Fruit fly (Drosophila melanogaster) whole organism, embryonic: Measurements from ENCODE around the gene Arl6IP1.

Experiments used
- Ada2b ChIP-seq: fragments of 200-800 bp; sonication (Bioruptor generic); IDR thresholded peaks from 2 replicates; pipeline ENCODE4 v1.3.6; 2022; ENCODE audit warnings: missing biosample characterization, missing genetic modification characterization
- Aef1 ChIP-seq: fragments of 200-800 bp; sonication (Bioruptor generic); IDR thresholded peaks from 3 replicates; pipeline ENCODE4 v1.3.6; 2022; ENCODE audit warnings: missing biosample characterization, missing genetic modification characterization
- Atf6 ChIP-seq: fragments of 200-800 bp; sonication (Bioruptor generic); IDR thresholded peaks from 2 replicates; pipeline ENCODE4 v1.3.6; 2022; ENCODE audit warnings: missing biosample characterization, missing genetic modification characterization
- Blimp-1 ChIP-seq: fragments of 200-800 bp; sonication (Bioruptor generic); optimal IDR thresholded peaks from 3 replicates; lab custom pipeline; 2018; ENCODE audit warnings: missing biosample characterization, missing genetic modification characterization, mild to moderate bottlenecking, moderate library complexity, missing genetic modification reagents
- BtbVII ChIP-seq: fragments of 200-800 bp; sonication (Bioruptor generic); optimal IDR thresholded peaks from 3 replicates; lab custom pipeline; 2017; ENCODE audit warnings: missing biosample characterization, mild to moderate bottlenecking, missing genetic modification characterization
- CG10147 ChIP-seq: fragments of 200-800 bp; sonication (Bioruptor generic); optimal IDR thresholded peaks from 2 replicates; lab custom pipeline; 2019; ENCODE audit warnings: missing biosample characterization, mild to moderate bottlenecking, missing genetic modification characterization, moderate library complexity
- CG10366 ChIP-seq: fragments of 200-800 bp; sonication (Bioruptor generic); IDR thresholded peaks from 2 replicates; pipeline ENCODE4 v1.3.6; 2022; ENCODE audit warnings: missing biosample characterization, missing genetic modification characterization
- CG11504 ChIP-seq: fragments of 200-800 bp; sonication (Bioruptor generic); optimal IDR thresholded peaks from 3 replicates; lab custom pipeline; 2019; ENCODE audit warnings: missing biosample characterization, mild to moderate bottlenecking, missing genetic modification characterization, moderate library complexity
- CG12236 ChIP-seq: fragments of 200-800 bp; sonication (Bioruptor generic); optimal IDR thresholded peaks from 2 replicates; lab custom pipeline; 2016; ENCODE audit warnings: missing biosample characterization, missing genetic modification characterization
- CG1233 ChIP-seq: fragments of 200-800 bp; sonication (Bioruptor generic); optimal IDR thresholded peaks from 4 replicates; lab custom pipeline; 2018; ENCODE audit warnings: missing biosample characterization, mild to moderate bottlenecking, missing genetic modification characterization
- CG13894 ChIP-seq: fragments of 200-800 bp; sonication (Bioruptor generic); optimal IDR thresholded peaks from 3 replicates; lab custom pipeline; 2018; ENCODE audit warnings: missing biosample characterization, mild to moderate bottlenecking, missing genetic modification characterization, moderate library complexity
- CG1602 ChIP-seq: fragments of 200-800 bp; sonication (Bioruptor generic); optimal IDR thresholded peaks from 3 replicates; lab custom pipeline; 2016; ENCODE audit warnings: missing biosample characterization, missing genetic modification characterization
- CG2116 ChIP-seq: fragments of 200-800 bp; sonication (Bioruptor generic); optimal IDR thresholded peaks from 3 replicates; lab custom pipeline; 2018; ENCODE audit warnings: missing biosample characterization, mild to moderate bottlenecking, missing genetic modification characterization
- CG2875 ChIP-seq: fragments of 200-800 bp; sonication (Bioruptor generic); optimal IDR thresholded peaks from 2 replicates; lab custom pipeline; 2017; ENCODE audit warnings: missing biosample characterization, mild to moderate bottlenecking, missing genetic modification characterization, missing genetic modification reagents
- CG30431 ChIP-seq: fragments of 200-800 bp; sonication (Bioruptor generic); optimal IDR thresholded peaks from 2 replicates; lab custom pipeline; 2017; ENCODE audit warnings: missing biosample characterization, missing genetic modification characterization
- CG3163 ChIP-seq: fragments of 200-800 bp; sonication (Bioruptor generic); optimal IDR thresholded peaks from 3 replicates; lab custom pipeline; 2016; ENCODE audit warnings: missing biosample characterization, missing genetic modification characterization
- CG3995 ChIP-seq: fragments of 200-800 bp; sonication (Bioruptor generic); optimal IDR thresholded peaks from 3 replicates; lab custom pipeline; 2016; ENCODE audit warnings: missing biosample characterization, missing genetic modification characterization
- CG5245 ChIP-seq: fragments of 200-800 bp; sonication (Bioruptor generic); optimal IDR thresholded peaks from 3 replicates; lab custom pipeline; 2016; ENCODE audit warnings: missing biosample characterization, missing genetic modification characterization
- CG5953 ChIP-seq: fragments of 200-800 bp; sonication (Bioruptor generic); IDR thresholded peaks from 2 replicates; pipeline ENCODE4 v1.3.6; 2022; ENCODE audit warnings: missing biosample characterization, missing genetic modification characterization
- CG6689 ChIP-seq: fragments of 200-800 bp; sonication (Bioruptor generic); IDR thresholded peaks from 2 replicates; pipeline ENCODE4 v1.3.6; 2022; ENCODE audit warnings: missing biosample characterization, missing genetic modification characterization
- Chrac-16 ChIP-seq: fragments of 200-800 bp; sonication (Bioruptor generic); optimal IDR thresholded peaks from 3 replicates; lab custom pipeline; 2016; ENCODE audit warnings: missing biosample characterization, missing genetic modification characterization
- Dip2 ChIP-seq: fragments of 200-800 bp; sonication (Bioruptor generic); IDR thresholded peaks from 2 replicates; pipeline ENCODE4 v1.3.6; 2022; ENCODE audit warnings: missing biosample characterization, missing genetic modification characterization
- HLH54F ChIP-seq: fragments of 200-800 bp; sonication (Bioruptor generic); optimal IDR thresholded peaks from 3 replicates; lab custom pipeline; 2016; ENCODE audit warnings: missing biosample characterization, missing genetic modification characterization
- Lhr ChIP-seq: fragments of 200-800 bp; sonication (Bioruptor generic); optimal IDR thresholded peaks from 3 replicates; lab custom pipeline; 2017; ENCODE audit warnings: mild to moderate bottlenecking, missing biosample characterization, missing genetic modification reagents, missing genetic modification characterization
- Scr ChIP-seq: fragments of 200-800 bp; sonication (Bioruptor generic); IDR thresholded peaks from 2 replicates; pipeline ENCODE4 v1.3.6; 2022; ENCODE audit warnings: missing biosample characterization, missing genetic modification characterization; ENCODE audit not compliant: partially characterized antibody
- Sry-β ChIP-seq: fragments of 200-800 bp; sonication (Bioruptor generic); optimal IDR thresholded peaks from 2 replicates; lab custom pipeline; 2018; ENCODE audit warnings: missing biosample characterization, mild to moderate bottlenecking, missing genetic modification characterization, moderate library complexity
- YL-1 ChIP-seq: fragments of 200-800 bp; sonication (Bioruptor generic); optimal IDR thresholded peaks from 3 replicates; lab custom pipeline; 2017; ENCODE audit warnings: missing biosample characterization, mild to moderate bottlenecking, missing genetic modification characterization
- abd-A ChIP-seq: fragments of 200-800 bp; sonication (Bioruptor generic); optimal IDR thresholded peaks from 3 replicates; lab custom pipeline; 2019; ENCODE audit warnings: missing biosample characterization, mild to moderate bottlenecking, missing genetic modification characterization, moderate library complexity
- bowl ChIP-seq: fragments of 200-800 bp; sonication (Bioruptor generic); IDR thresholded peaks from 2 replicates; pipeline ENCODE4 v1.3.6; 2022; ENCODE audit warnings: missing biosample characterization, missing genetic modification characterization
- btn ChIP-seq: fragments of 200-800 bp; sonication (Bioruptor generic); optimal IDR thresholded peaks from 2 replicates; lab custom pipeline; 2016; ENCODE audit warnings: missing biosample characterization, missing genetic modification characterization
- cad ChIP-seq: fragments of >200 bp; optimal IDR thresholded peaks from 2 replicates; lab custom pipeline; 2017; ENCODE audit warnings: missing biosample characterization, missing genetic modification characterization
- dpn ChIP-seq, 2 experiments: fragments of 200-800 bp; sonication (Bioruptor generic); optimal IDR thresholded peaks; 3 replicates each; lab custom pipeline; 2016; ENCODE audit warnings: missing biosample characterization in 2 of 2, missing genetic modification characterization in 2 of 2
- eyg ChIP-seq: fragments of 200-800 bp; sonication (Bioruptor generic); optimal IDR thresholded peaks from 3 replicates; lab custom pipeline; 2016; ENCODE audit warnings: missing biosample characterization, missing genetic modification characterization
- fd3F ChIP-seq: fragments of 200-800 bp; sonication (Bioruptor generic); optimal IDR thresholded peaks from 2 replicates; lab custom pipeline; 2018; ENCODE audit warnings: missing biosample characterization, mild to moderate bottlenecking, missing genetic modification characterization, moderate library complexity
- fu2 ChIP-seq: fragments of 200-800 bp; sonication (Bioruptor generic); optimal IDR thresholded peaks from 2 replicates; lab custom pipeline; 2016; ENCODE audit warnings: missing biosample characterization, missing genetic modification characterization
- hb ChIP-seq: fragments of 200-800 bp; sonication (Bioruptor generic); IDR thresholded peaks from 3 replicates; pipeline ENCODE4 v1.3.6; 2022; ENCODE audit warnings: missing biosample characterization, missing genetic modification characterization; ENCODE audit not compliant: partially characterized antibody
- inv ChIP-seq: fragments of 200-800 bp; sonication (Bioruptor generic); IDR thresholded peaks from 2 replicates; pipeline ENCODE4 v1.3.6; 2022; ENCODE audit warnings: missing biosample characterization, missing genetic modification characterization; ENCODE audit not compliant: partially characterized antibody
- kay ChIP-seq: fragments of 200-800 bp; sonication (Bioruptor generic); optimal IDR thresholded peaks from 2 replicates; lab custom pipeline; 2016; ENCODE audit warnings: missing biosample characterization, missing genetic modification characterization
- kni ChIP-seq: fragments of 200-800 bp; sonication (Bioruptor generic); optimal IDR thresholded peaks from 3 replicates; lab custom pipeline; 2017; ENCODE audit warnings: mild to moderate bottlenecking, missing biosample characterization, missing genetic modification reagents, missing genetic modification characterization
- lmd ChIP-seq: fragments of 200-800 bp; sonication (Bioruptor generic); IDR thresholded peaks from 2 replicates; pipeline ENCODE4 v1.3.6; 2022; ENCODE audit warnings: missing biosample characterization, missing genetic modification characterization
- lov ChIP-seq, 2 experiments: fragments of 200-800 bp in 1 of 2; fragments of >200 bp in 1 of 2; sonication (Bioruptor generic) in 1 of 2; IDR thresholded peaks in 1 of 2; optimal IDR thresholded peaks in 1 of 2; 2 replicates in 1 of 2; 3 replicates in 1 of 2; pipeline versions ENCODE4 v1.3.6 to Lab custom; 2017 to 2022; ENCODE audit warnings: missing biosample characterization in 1 of 2, missing genetic modification characterization in 1 of 2
- mirr ChIP-seq: fragments of 200-800 bp; sonication (Bioruptor generic); optimal IDR thresholded peaks from 3 replicates; lab custom pipeline; 2018; ENCODE audit warnings: missing biosample characterization, mild to moderate bottlenecking, missing genetic modification characterization
- slou ChIP-seq: fragments of 200-800 bp; sonication (Bioruptor generic); optimal IDR thresholded peaks from 3 replicates; lab custom pipeline; 2016; ENCODE audit warnings: missing biosample characterization, missing genetic modification characterization
- so ChIP-seq: fragments of 200-800 bp; sonication (Bioruptor generic); IDR thresholded peaks from 3 replicates; pipeline ENCODE4 v1.3.6; 2022; ENCODE audit warnings: missing biosample characterization, missing genetic modification characterization
- trh ChIP-seq: fragments of 200-800 bp; sonication (Bioruptor generic); optimal IDR thresholded peaks from 2 replicates; lab custom pipeline; 2016; ENCODE audit warnings: missing biosample characterization, missing genetic modification characterization
- tup ChIP-seq: fragments of 200-800 bp; sonication (Bioruptor generic); optimal IDR thresholded peaks from 2 replicates; lab custom pipeline; 2016; ENCODE audit warnings: missing biosample characterization, mild to moderate bottlenecking, missing genetic modification characterization, moderate library complexity
- tx ChIP-seq: fragments of 200-800 bp; sonication (Bioruptor generic); optimal IDR thresholded peaks from 2 replicates; lab custom pipeline; 2016; ENCODE audit warnings: missing biosample characterization, missing genetic modification characterization
- usp ChIP-seq: fragments of >200 bp; optimal IDR thresholded peaks from 2 replicates; lab custom pipeline; 2017; ENCODE audit warnings: missing biosample characterization, missing genetic modification characterization

Gene Arl6IP1

dm6 chr3R:16655494-16656493, 12.4 kb downstream of the Arl6IP1 start, which contains the start of gene modSP (continued):
- TF ChIP-seq so (GFP tag; lab: Robert Waterston, UW) (0 out of 3 replicates have a peak, but pooled peaks have one; percentile 7), Lhr (GFP tag; lab: Kevin White, UChicago) (peak; percentile 94), Ada2b (GFP tag; lab: Robert Waterston, UW) (no peak), dpn (GFP tag; optimal IDR thresholded peaks at IDR 0.05; lab: Kevin White, UChicago) (peak in 1 of 2 experiments; percentile 42), CG3995 (GFP tag; lab: Kevin White, UChicago) (no peak), lmd (GFP tag; lab: Robert Waterston, UW) (no peak; the same call in 1 of the 2 replicates), CG3163 (GFP tag; lab: Kevin White, UChicago) (peak; percentile 51), kni (GFP tag; lab: Kevin White, UChicago) (peak; percentile 34), CG1233 (GFP tag; lab: Kevin White, UChicago) (no peak), lov (optimal IDR thresholded peaks at IDR 0.05; lab: Kevin White, UChicago) (no peak), lov (GFP tag; IDR thresholded peaks at IDR 0.05; lab: Robert Waterston, UW) (no peak), HLH54F (GFP tag; lab: Kevin White, UChicago) (peak; percentile 52), fu2 (no peak), Chrac-16 (GFP tag; lab: Kevin White, UChicago) (peak; percentile 10), bowl (GFP tag; lab: Robert Waterston, UW) (no peak), CG5953 (no peak), tx (GFP tag; lab: Kevin White, UChicago) (no peak), CG2875 (no peak), CG11504 (tag; lab: Kevin White, UChicago) (peak; percentile 35), cad (no peak), Atf6 (GFP tag; lab: Robert Waterston, UW) (peak; percentile 15), YL-1 (GFP tag; lab: Kevin White, UChicago) (no peak), Scr (peak; percentile 74), CG5245 (GFP tag; lab: Kevin White, UChicago) (peak; percentile 4), fd3F (no peak), Blimp-1 (GFP tag; lab: Kevin White, UChicago) (no peak), mirr (GFP tag; lab: Kevin White, UChicago) (no peak), Dip2 (GFP tag; lab: Robert Waterston, UW) (no peak), Sry-β (GFP tag; lab: Kevin White, UChicago) (no peak), CG10147 (GFP tag; lab: Kevin White, UChicago) (peak; percentile 16), BtbVII (no peak), CG2116 (peak; percentile 42), tup (no peak), hb (GFP tag; lab: Robert Waterston, UW) (peak; percentile 69), CG12236 (peak; percentile 15), CG10366 (GFP tag; lab: Robert Waterston, UW) (no peak), btn (GFP tag; lab: Kevin White, UChicago) (no peak), CG30431 (no peak), eyg (GFP tag; lab: Kevin White, UChicago) (no peak), CG6689 (no peak; the same call in 1 of the 2 replicates), Aef1 (no peak), inv (GFP tag; lab: Robert Waterston, UW) (peak; percentile 48; the same call in 1 of the 2 replicates), abd-A (tag; lab: Kevin White, UChicago) (peak; percentile 24), trh (GFP tag; lab: Kevin White, UChicago) (no peak), CG1602 (no peak), slou (no peak), usp (GFP tag; lab: Kevin White, UChicago) (no peak), CG13894 (tag; lab: Kevin White, UChicago) (peak; percentile 48), kay (peak; percentile 33)
